Worm (Caenorhabditis elegans): ENCODE measurements around the gene nasp-2.
A peak's percentile ranks its signal among the peaks of the same experiment; 100 is the strongest.

The nasp-2 gene

ce11 chrV:13282958-13283357 lies 29.1 kb downstream of the nasp-2 start:
- TF ChIP-seq pag-3 (tag; optimal IDR thresholded peaks at IDR 0.05; ENCODE audit: borderline replicate concordance, insufficient read depth), result no peak
- peak; percentile 37 for TF ChIP-seq nhr-71 (tag; optimal IDR thresholded peaks at IDR 0.05)

DNA sequence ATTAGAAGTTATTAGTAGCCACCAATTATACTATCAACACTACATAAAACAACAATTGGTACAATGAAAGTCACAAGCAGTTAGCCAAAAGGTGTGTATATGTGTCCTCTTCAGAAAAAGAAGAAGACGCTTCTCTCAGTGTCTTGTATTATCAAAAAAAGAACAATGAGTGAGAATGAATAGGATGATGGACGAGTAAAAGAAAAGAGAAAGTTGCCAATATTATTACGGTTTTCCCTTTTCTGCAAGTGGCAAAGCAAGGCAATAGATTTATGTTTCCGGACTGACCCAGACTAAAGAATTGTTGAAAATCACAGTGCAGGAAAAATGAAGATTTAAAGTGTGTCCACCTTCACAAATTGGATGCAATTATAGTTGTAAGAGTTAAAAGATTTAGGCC lies 31.7 kb downstream of the nasp-2 start:
- TF ChIP-seq tbx-2 (tag; optimal IDR thresholded peaks at IDR 0.05) (no peak), blmp-1 (tag; optimal IDR thresholded peaks at IDR 0.05) (peak; percentile 85), ceh-82 (tag; optimal IDR thresholded peaks at IDR 0.05) (no peak), pag-3 (tag; optimal IDR thresholded peaks at IDR 0.05; ENCODE audit: borderline replicate concordance, insufficient read depth) (no peak), unc-98 (GFP tag; IDR thresholded peaks at IDR 0.05) (no peak), ceh-88 (GFP tag; IDR thresholded peaks at IDR 0.05) (no peak), elt-2 (tag; optimal IDR thresholded peaks at IDR 0.05) (no peak), hlh-4 (tag; optimal IDR thresholded peaks at IDR 0.05) (no peak), zip-4 (GFP tag; optimal IDR thresholded peaks at IDR 0.05) (no peak), efl-1 (optimal IDR thresholded peaks at IDR 0.05) (no peak), efl-1 (GFP tag; optimal IDR thresholded peaks at IDR 0.05 in 1 of 2) (peak in 1 of 2 experiments; percentile 59)

DNA sequence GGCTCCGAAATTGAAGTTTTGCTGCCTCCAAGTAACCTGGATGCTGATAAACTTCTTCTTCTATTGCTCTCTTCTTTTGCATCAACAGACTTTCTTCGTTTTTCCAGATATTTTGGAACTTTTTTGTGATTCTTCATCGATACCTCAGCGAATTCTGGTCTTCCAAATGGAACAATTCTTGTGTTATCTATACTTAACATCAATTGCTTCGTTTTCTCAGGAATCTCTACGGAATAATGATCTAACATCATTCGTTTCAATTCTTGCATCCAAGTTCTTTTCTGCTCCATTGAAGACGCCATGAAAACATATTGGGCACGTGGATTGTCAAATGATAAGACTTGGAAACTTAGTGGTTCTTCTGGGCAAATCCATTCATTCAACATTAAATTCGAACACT lies 36.1 kb downstream of the nasp-2 start, which contains the start of gene F32F2.4:
TSS of gene F32F2.4 (plus strand) at position 301 of the 400 bp plus-strand sequence.
- TF ChIP-seq nhr-237 (tag; optimal IDR thresholded peaks at IDR 0.05), result no peak

- TF ChIP-seq pax-3 (tag; optimal IDR thresholded peaks at IDR 0.05) (peak; percentile 38), hpl-2 (GFP tag; optimal IDR thresholded peaks at IDR 0.05) (no peak), elt-2 (tag; optimal IDR thresholded peaks at IDR 0.05) (peak; percentile 52)
Measured at ce11 chrV:13274615-13275014, 37.4 kb downstream of the nasp-2 start.

ce11 chrV:13273302-13273701 lies 38.8 kb downstream of the nasp-2 start:
- peak; percentile 54 for TF ChIP-seq elt-2 (tag; optimal IDR thresholded peaks at IDR 0.05)
- TF ChIP-seq hlh-17 (GFP tag; optimal IDR thresholded peaks at IDR 0.05; ENCODE audit: borderline replicate concordance), result no peak

DNA sequence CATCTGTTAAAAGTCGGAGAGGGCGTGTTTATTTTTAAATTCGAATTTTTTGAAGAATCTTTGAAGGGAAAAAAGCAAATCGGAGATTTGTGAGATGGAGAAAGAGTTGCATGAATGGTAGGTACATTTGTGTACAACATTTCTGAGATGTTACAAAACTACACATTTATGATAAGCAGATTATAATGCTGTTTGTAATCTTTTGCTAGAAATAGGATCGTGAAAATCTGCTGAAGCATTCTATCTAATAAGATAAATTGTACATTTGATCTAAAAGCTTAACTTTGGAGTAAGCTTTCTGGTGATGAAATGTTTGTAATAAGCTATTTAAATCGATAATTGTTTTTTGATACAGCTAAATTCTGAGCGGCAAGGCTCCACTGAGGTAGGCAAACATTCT lies 39.8 kb downstream of the nasp-2 start:
- TF ChIP-seq dsc-1 (tag; optimal IDR thresholded peaks at IDR 0.05) (no peak), elt-3 (tag; optimal IDR thresholded peaks at IDR 0.05) (no peak), pag-3 (tag; optimal IDR thresholded peaks at IDR 0.05; ENCODE audit: borderline replicate concordance, insufficient read depth) (no peak), pax-3 (tag; optimal IDR thresholded peaks at IDR 0.05) (no peak), lsy-2 (tag; optimal IDR thresholded peaks at IDR 0.05) (no peak), snpc-4 (tag; optimal IDR thresholded peaks at IDR 0.05) (no peak), ceh-88 (GFP tag; IDR thresholded peaks at IDR 0.05) (no peak), nhr-84 (tag; optimal IDR thresholded peaks at IDR 0.05) (no peak), nhr-19 (GFP tag; conservative IDR thresholded peaks at IDR 0.05) (no peak), nhr-47 (tag; optimal IDR thresholded peaks at IDR 0.05) (no peak)

ce11 chrV:13269228-13269630 lies 42.8 kb downstream of the nasp-2 start:
- TF ChIP-seq zag-1 (tag; optimal IDR thresholded peaks at IDR 0.05) (no peak), nhr-19 (GFP tag; conservative IDR thresholded peaks at IDR 0.05) (0 out of 2 replicates have a peak, but pooled peaks have one; percentile 31), sup-37 (GFP tag; optimal IDR thresholded peaks at IDR 0.05) (no peak), pag-3 (tag; optimal IDR thresholded peaks at IDR 0.05; ENCODE audit: borderline replicate concordance, insufficient read depth) (no peak), nhr-84 (tag; optimal IDR thresholded peaks at IDR 0.05) (no peak), C16A3.4 (tag; optimal IDR thresholded peaks at IDR 0.05) (no peak), lin-15B (tag; optimal IDR thresholded peaks at IDR 0.05) (no peak), xbp-1 (tag; optimal IDR thresholded peaks at IDR 0.05) (no peak), nhr-28 (tag; optimal IDR thresholded peaks at IDR 0.05) (no peak), mep-1 (tag; optimal IDR thresholded peaks at IDR 0.05) (no peak), nhr-85 (tag) (no peak), unc-98 (GFP tag; IDR thresholded peaks at IDR 0.05) (no peak), aha-1 (tag; optimal IDR thresholded peaks at IDR 0.05) (no peak), ama-1 (optimal IDR thresholded peaks at IDR 0.05) (no peak), lin-14 (GFP tag; optimal IDR thresholded peaks at IDR 0.05) (peak; percentile 26), unc-130 (tag; optimal IDR thresholded peaks at IDR 0.05) (no peak), sptf-1 (tag; optimal IDR thresholded peaks at IDR 0.05) (no peak), ceh-8 (GFP tag; optimal IDR thresholded peaks at IDR 0.05) (no peak), vab-15 (tag; optimal IDR thresholded peaks at IDR 0.05) (no peak), lin-13 (GFP tag; optimal IDR thresholded peaks at IDR 0.05) (no peak), dsc-1 (tag; optimal IDR thresholded peaks at IDR 0.05) (no peak), nhr-20 (tag; optimal IDR thresholded peaks at IDR 0.05) (peak; percentile 25), mab-9 (GFP tag; IDR thresholded peaks at IDR 0.05) (no peak)

Measured in whole organism, L1 larva.